Worm (Caenorhabditis elegans) whole organism, young adult: ENCODE measurements around the gene asp-19.

Source experiments
- B0019.2 ChIP-seq: fragments of 200-800 bp; sonication (Bioruptor generic); conservative IDR thresholded peaks from 2 replicates; pipeline ENCODE4 v1.3.6; 2022; ENCODE audit warnings: missing genetic modification reagents, missing genetic modification characterization, missing compliant biosample characterization
- C17E4.6 ChIP-seq: fragments of 200-800 bp; sonication (Bioruptor generic); IDR thresholded peaks from 2 replicates; pipeline ENCODE4 v1.3.6; 2022; ENCODE audit warnings: missing genetic modification reagents, missing genetic modification characterization, missing compliant biosample characterization
- D2030.7 ChIP-seq: fragments of 200-800 bp; sonication (Bioruptor generic); IDR thresholded peaks from 2 replicates; pipeline ENCODE4 v1.3.6; 2022; ENCODE audit warnings: missing genetic modification reagents, missing genetic modification characterization, missing compliant biosample characterization
- F23B12.7 ChIP-seq: sonication (generic microtip); optimal IDR thresholded peaks from 2 replicates; lab custom pipeline; 2017; ENCODE audit warnings: missing genetic modification characterization, mild to moderate bottlenecking, missing compliant biosample characterization, antibody characterized with exemption, moderate library complexity; ENCODE audit not compliant: insufficient read depth
- F33H1.4 ChIP-seq: fragments of 200-800 bp; sonication (Bioruptor generic); IDR thresholded peaks from 2 replicates; pipeline ENCODE4 v1.3.6; 2022; ENCODE audit warnings: missing genetic modification reagents, missing genetic modification characterization, missing compliant biosample characterization
- F39B2.1 ChIP-seq: fragments of 200-800 bp; sonication (Bioruptor generic); IDR thresholded peaks from 2 replicates; pipeline ENCODE4 v1.3.6; 2022; ENCODE audit warnings: missing genetic modification reagents, missing genetic modification characterization, missing compliant biosample characterization
- F49E8.2 ChIP-seq: sonication (generic microtip); optimal IDR thresholded peaks from 3 replicates; lab custom pipeline; 2017; ENCODE audit warnings: missing genetic modification characterization, mild to moderate bottlenecking, missing compliant biosample characterization, antibody characterized with exemption, moderate library complexity; ENCODE audit not compliant: insufficient read depth
- F57A8.1 ChIP-seq: fragments of 200-800 bp; sonication (Bioruptor generic); optimal IDR thresholded peaks from 2 replicates; lab custom pipeline; 2018; ENCODE audit warnings: mild to moderate bottlenecking, missing genetic modification characterization, moderate library complexity, missing compliant biosample characterization
- T07F8.4 ChIP-seq: sonication (generic microtip); optimal IDR thresholded peaks from 2 replicates; lab custom pipeline; 2016; ENCODE audit warnings: mild to moderate bottlenecking, missing genetic modification characterization, moderate library complexity, missing compliant biosample characterization
- T26A5.8 ChIP-seq: sonication (generic microtip); optimal IDR thresholded peaks from 2 replicates; lab custom pipeline; 2016; ENCODE audit warnings: missing genetic modification characterization, missing compliant biosample characterization
- Y67H2A.10 ChIP-seq: fragments of 200-800 bp; sonication (Bioruptor generic); conservative IDR thresholded peaks from 2 replicates; pipeline ENCODE4 v1.3.6; 2022; ENCODE audit warnings: missing genetic modification reagents, missing genetic modification characterization, missing compliant biosample characterization
- Y79H2A.3 ChIP-seq: fragments of 200-800 bp; sonication (Bioruptor generic); conservative IDR thresholded peaks from 2 replicates; pipeline ENCODE4 v1.3.6; 2022; ENCODE audit warnings: missing genetic modification reagents, missing genetic modification characterization, missing compliant biosample characterization
- ama-1 ChIP-seq, 3 experiments: fragments of 150-350 bp in 1 of 3; sonication (generic microtip) in 2 of 3; optimal IDR thresholded peaks; 2 replicates each; lab custom pipeline; 2014 to 2018; ENCODE audit warnings: missing biosample characterization in 2 of 3, missing genetic modification characterization in 2 of 3, missing genetic modification reagents in 2 of 3
- attf-6 ChIP-seq: fragments of 200-800 bp; sonication (Bioruptor generic); IDR thresholded peaks from 2 replicates; pipeline ENCODE4 v1.3.6; 2022; ENCODE audit warnings: missing genetic modification reagents, missing genetic modification characterization, missing compliant biosample characterization
- ceh-100 ChIP-seq: fragments of 200-800 bp; sonication (Bioruptor generic); IDR thresholded peaks from 2 replicates; pipeline ENCODE4 v1.3.6; 2022; ENCODE audit warnings: missing genetic modification reagents, missing genetic modification characterization, missing compliant biosample characterization
- ceh-27 ChIP-seq: fragments of 200-800 bp; sonication (Bioruptor generic); optimal IDR thresholded peaks from 2 replicates; lab custom pipeline; 2018; ENCODE audit warnings: mild to moderate bottlenecking, missing genetic modification characterization, moderate library complexity, missing compliant biosample characterization
- ceh-40 ChIP-seq: fragments of 200-800 bp; sonication (Bioruptor generic); IDR thresholded peaks from 2 replicates; pipeline ENCODE4 v1.3.6; 2022; ENCODE audit warnings: missing genetic modification characterization, missing compliant biosample characterization
- chd-7 ChIP-seq: sonication (generic microtip); optimal IDR thresholded peaks from 2 replicates; lab custom pipeline; 2016; ENCODE audit warnings: mild to moderate bottlenecking, missing genetic modification characterization, moderate library complexity, missing compliant biosample characterization
- die-1 ChIP-seq: sonication (generic microtip); optimal IDR thresholded peaks from 2 replicates; lab custom pipeline; 2016; ENCODE audit warnings: missing genotype, mild to moderate bottlenecking, missing genetic modification characterization, missing compliant biosample characterization
- ets-4 ChIP-seq: fragments of 200-800 bp; sonication (Bioruptor generic); optimal IDR thresholded peaks from 2 replicates; lab custom pipeline; 2018; ENCODE audit warnings: mild to moderate bottlenecking, missing genetic modification characterization, missing compliant biosample characterization
- fkh-3 ChIP-seq: sonication (generic microtip); optimal IDR thresholded peaks from 2 replicates; lab custom pipeline; 2016; ENCODE audit warnings: mild to moderate bottlenecking, missing genetic modification characterization, missing compliant biosample characterization
- hrde-1 ChIP-seq: sonication (generic microtip); optimal IDR thresholded peaks from 2 replicates; lab custom pipeline; 2016; ENCODE audit warnings: missing genetic modification characterization, mild to moderate bottlenecking, missing compliant biosample characterization, moderate library complexity, missing genotype, missing genetic modification reagents, borderline replicate concordance
- let-607 ChIP-seq, 2 experiments: fragments of 200-800 bp in 1 of 2; sonication (Bioruptor generic) in 1 of 2; sonication (generic microtip) in 1 of 2; optimal IDR thresholded peaks; 2 replicates each; lab custom pipeline; 2016 to 2018; ENCODE audit warnings: mild to moderate bottlenecking in 2 of 2, missing compliant biosample characterization in 2 of 2, missing genetic modification characterization in 2 of 2, moderate library complexity in 2 of 2, missing genotype in 1 of 2
- lsl-1 ChIP-seq: fragments of 200-800 bp; sonication (Bioruptor generic); optimal IDR thresholded peaks from 2 replicates; lab custom pipeline; 2018; ENCODE audit warnings: mild to moderate bottlenecking, missing genetic modification characterization, moderate library complexity, missing compliant biosample characterization
- lsy-27 ChIP-seq: sonication (generic microtip); optimal IDR thresholded peaks from 2 replicates; lab custom pipeline; 2017; ENCODE audit warnings: missing genetic modification characterization, mild to moderate bottlenecking, missing compliant biosample characterization, antibody characterized with exemption, missing genotype, borderline replicate concordance; ENCODE audit not compliant: insufficient read depth
- madf-8 ChIP-seq: fragments of 200-800 bp; sonication (Bioruptor generic); conservative IDR thresholded peaks from 2 replicates; pipeline ENCODE4 v1.3.6; 2022; ENCODE audit warnings: missing genetic modification reagents, missing genetic modification characterization, missing compliant biosample characterization
- nfya-1 ChIP-seq: sonication (generic microtip); optimal IDR thresholded peaks from 2 replicates; lab custom pipeline; 2017; ENCODE audit warnings: antibody characterized with exemption, missing compliant biosample characterization, missing genetic modification characterization, borderline replicate concordance; ENCODE audit not compliant: insufficient read depth
- nhr-179 ChIP-seq: sonication (generic microtip); optimal IDR thresholded peaks from 2 replicates; lab custom pipeline; 2016; ENCODE audit warnings: mild to moderate bottlenecking, missing genetic modification characterization, missing compliant biosample characterization
- nhr-27 ChIP-seq: fragments of 200-800 bp; sonication (Bioruptor generic); optimal IDR thresholded peaks from 2 replicates; lab custom pipeline; 2018; ENCODE audit warnings: mild to moderate bottlenecking, missing genetic modification characterization, moderate library complexity, missing compliant biosample characterization
- nhr-90 ChIP-seq: sonication (generic microtip); optimal IDR thresholded peaks from 2 replicates; lab custom pipeline; 2016; ENCODE audit warnings: missing genotype, mild to moderate bottlenecking, missing genetic modification characterization, missing compliant biosample characterization
- pbrm-1 ChIP-seq: fragments of 200-800 bp; sonication (Bioruptor generic); IDR thresholded peaks from 2 replicates; pipeline ENCODE4 v1.3.6; 2022; ENCODE audit warnings: missing genetic modification reagents, missing genetic modification characterization, missing compliant biosample characterization
- rcor-1 ChIP-seq: fragments of 200-800 bp; sonication (Bioruptor generic); IDR thresholded peaks from 2 replicates; pipeline ENCODE4 v1.3.6; 2022; ENCODE audit warnings: missing genetic modification reagents, missing genetic modification characterization, missing compliant biosample characterization
- tlf-1 ChIP-seq: fragments of 200-800 bp; sonication (Bioruptor generic); optimal IDR thresholded peaks from 2 replicates; lab custom pipeline; 2018; ENCODE audit warnings: mild to moderate bottlenecking, missing genetic modification characterization, missing compliant biosample characterization
- ztf-28 ChIP-seq: fragments of 200-800 bp; sonication (Bioruptor generic); IDR thresholded peaks from 2 replicates; pipeline ENCODE4 v1.3.6; 2022; ENCODE audit warnings: missing genetic modification reagents, missing genetic modification characterization, missing compliant biosample characterization
- ztf-3 ChIP-seq: fragments of 200-800 bp; sonication (Bioruptor generic); optimal IDR thresholded peaks from 2 replicates; lab custom pipeline; 2018; ENCODE audit warnings: mild to moderate bottlenecking, missing genetic modification characterization, missing compliant biosample characterization

asp-19 gene

DNA sequence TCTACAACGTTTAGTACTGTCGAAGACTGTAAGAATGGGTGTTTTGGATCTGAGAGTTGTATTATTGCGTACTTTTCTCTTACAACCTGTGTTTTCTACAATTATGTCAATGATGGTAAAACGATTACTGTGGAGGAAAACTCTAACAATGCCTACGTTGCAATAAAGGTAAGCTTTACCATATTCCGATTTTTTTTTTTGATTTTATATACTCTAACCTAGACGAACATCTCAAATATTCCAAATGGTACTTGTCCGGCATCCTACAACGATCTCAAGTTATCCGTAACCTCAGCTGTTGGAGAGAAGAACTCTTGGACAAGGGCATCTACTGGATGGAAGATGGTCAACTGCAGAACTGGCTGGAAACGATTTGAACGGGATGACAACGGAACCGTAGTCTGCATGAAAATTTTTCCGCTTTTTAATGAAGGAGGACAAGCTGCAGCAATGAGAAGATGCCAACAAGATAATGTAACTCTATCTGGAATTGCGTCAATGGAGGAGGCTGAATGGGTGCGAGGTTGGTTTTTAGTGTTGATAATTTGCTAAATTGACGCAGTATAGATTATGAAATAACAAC lies 42.7 kb upstream of the asp-19 start:
- TF ChIP-seq nhr-90 (tag; lab: Kevin White, UChicago) (no peak), F23B12.7 (tag; lab: Kevin White, UChicago) (no peak), lsy-27 (no peak), ceh-40 (GFP tag; lab: Robert Waterston, UW) (no peak), T07F8.4 (tag; lab: Kevin White, UChicago) (no peak), F39B2.1 (GFP tag; lab: Robert Waterston, UW) (no peak), ceh-100 (GFP tag; lab: Robert Waterston, UW) (no peak)
- TF ChIP-seq, all 124 proteins: peak for 0

DNA sequence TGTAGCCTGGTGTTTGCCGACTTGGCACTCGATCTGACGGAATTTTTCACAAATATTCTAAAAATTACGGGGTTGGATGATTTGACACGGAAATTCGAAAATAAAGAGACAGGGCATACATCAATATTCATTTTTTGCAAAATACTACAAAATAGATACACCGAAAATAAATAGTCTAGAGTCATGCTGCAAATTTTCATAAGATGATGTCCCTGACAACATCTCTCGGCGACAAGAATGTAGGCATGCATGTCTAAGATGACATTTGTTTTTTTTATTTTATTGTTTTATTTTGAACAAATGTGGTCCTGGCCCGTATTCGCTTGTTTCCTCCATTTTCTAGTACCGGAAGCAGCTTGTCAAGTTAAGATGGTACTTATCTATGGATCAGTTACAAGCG lies 42.2 kb upstream of the asp-19 start, which contains the start of gene clec-256:
clec-256 (plus strand) TSS at position 301 of the 400 bp plus-strand sequence.
- TF ChIP-seq C17E4.6 (GFP tag; lab: Robert Waterston, UW) (no peak), lsy-27 (no peak), nfya-1 (tag; lab: Kevin White, UChicago) (no peak), hrde-1 (tag; lab: Kevin White, UChicago) (no peak), fkh-3 (tag; lab: Kevin White, UChicago) (no peak), nhr-90 (tag; lab: Kevin White, UChicago) (no peak), nhr-27 (tag; lab: Kevin White, UChicago) (no peak), Y79H2A.3 (GFP tag; lab: Robert Waterston, UW) (no peak), F49E8.2 (tag; lab: Kevin White, UChicago) (no peak), ets-4 (GFP tag; lab: Kevin White, UChicago) (no peak), Y67H2A.10 (GFP tag; lab: Robert Waterston, UW) (no peak), lsl-1 (GFP tag; lab: Kevin White, UChicago) (no peak)

DNA sequence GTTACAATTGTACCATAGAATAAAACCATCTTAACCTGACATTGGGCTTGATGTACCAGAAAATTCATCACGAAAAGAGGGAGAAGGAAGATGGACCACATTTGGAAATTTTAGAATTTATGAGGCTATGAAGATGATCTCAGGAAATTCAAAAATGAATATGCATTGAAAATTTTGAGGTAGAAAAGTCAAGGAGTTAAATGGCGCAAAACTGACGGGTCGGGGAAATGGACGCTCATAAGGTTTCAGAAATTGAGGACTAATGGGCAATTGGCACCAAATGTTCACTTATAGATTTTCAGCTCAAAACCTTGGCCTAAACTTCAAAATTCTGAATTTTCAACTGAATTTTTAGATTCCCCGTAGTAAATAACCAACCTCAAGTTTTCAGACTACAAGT lies 41.4 kb upstream of the asp-19 start, which contains the start of gene clec-255:
clec-255 (minus strand) TSS at position 101 of the 400 bp plus-strand sequence.
- TF ChIP-seq die-1 (tag; lab: Kevin White, UChicago) (no peak), B0019.2 (no peak), D2030.7 (GFP tag; lab: Robert Waterston, UW) (no peak), tlf-1 (no peak), ama-1 (optimal IDR thresholded peaks at IDR 0.05; lab: Kevin White, UChicago) (no peak), ama-1 (GFP tag; optimal IDR thresholded peaks at IDR 0.05; lab: Kevin White, UChicago) (no peak), C17E4.6 (GFP tag; lab: Robert Waterston, UW) (no peak), F57A8.1 (GFP tag; lab: Kevin White, UChicago) (no peak), chd-7 (tag; lab: Kevin White, UChicago) (no peak), F33H1.4 (GFP tag; lab: Robert Waterston, UW) (no peak), rcor-1 (GFP tag; lab: Robert Waterston, UW) (no peak), ztf-28 (no peak), madf-8 (GFP tag; lab: Robert Waterston, UW) (no peak), pbrm-1 (GFP tag; lab: Robert Waterston, UW) (no peak), attf-6 (no peak), ceh-27 (GFP tag; lab: Kevin White, UChicago) (no peak), ztf-3 (GFP tag; lab: Kevin White, UChicago) (no peak), nhr-179 (tag; lab: Kevin White, UChicago) (no peak), T26A5.8 (no peak), let-607 (tag; optimal IDR thresholded peaks at IDR 0.05; lab: Kevin White, UChicago) (no peak)
